Worm (Caenorhabditis elegans) whole organism, L4 larva: ENCODE measurements around the gene Y48G9A.11.
A peak's percentile ranks its signal among the peaks of the same experiment; 100 is the strongest.

Source experiments
- F37D6.2 ChIP-seq: sonication (generic microtip); optimal IDR thresholded peaks from 2 replicates; lab custom pipeline; 2016; ENCODE audit warnings: mild to moderate bottlenecking, missing genetic modification characterization, missing compliant biosample characterization
- T20F7.1 ChIP-seq: fragments of 200-800 bp; sonication (Bioruptor generic); optimal IDR thresholded peaks from 2 replicates; lab custom pipeline; 2018; ENCODE audit warnings: mild to moderate bottlenecking, missing genetic modification characterization, missing compliant biosample characterization
- ZK337.2 ChIP-seq: fragments of 200-800 bp; sonication (Bioruptor generic); IDR thresholded peaks from 2 replicates; pipeline ENCODE4 v1.3.6; 2022; ENCODE audit warnings: missing genetic modification reagents, missing genetic modification characterization, missing compliant biosample characterization
- aha-1 ChIP-seq: fragments of 150-350 bp; peaks from one replicate; lab custom pipeline; 2014; ENCODE audit warnings: missing biosample characterization, missing genetic modification characterization
- ama-1 ChIP-seq: fragments of 150-350 bp; optimal IDR thresholded peaks from 2 replicates; lab custom pipeline; 2014; ENCODE audit warnings: inconsistent platforms, mixed read lengths
- daf-16 ChIP-seq, 3 experiments: sonication (generic microtip); optimal IDR thresholded peaks; 2 replicates each; lab custom pipeline; 2016 to 2017; ENCODE audit warnings: missing genetic modification characterization in 3 of 3, missing genetic modification reagents in 3 of 3, mild to moderate bottlenecking in 2 of 3, missing compliant biosample characterization in 2 of 3, missing biosample characterization in 1 of 3, moderate library complexity in 1 of 3
- daf-19 ChIP-seq: fragments of 200-800 bp; sonication (Bioruptor generic); conservative IDR thresholded peaks from 2 replicates; pipeline ENCODE4 v1.3.6; 2022; ENCODE audit warnings: missing genetic modification characterization, missing compliant biosample characterization
- daf-8 ChIP-seq: fragments of 200-800 bp; sonication (Bioruptor generic); IDR thresholded peaks from 2 replicates; pipeline ENCODE4 v1.3.6; 2022; ENCODE audit warnings: missing genetic modification characterization, missing compliant biosample characterization
- dmd-6 ChIP-seq: fragments of 200-800 bp; sonication (Bioruptor generic); IDR thresholded peaks from 2 replicates; pipeline ENCODE4 v1.3.6; 2022; ENCODE audit warnings: missing genetic modification reagents, missing genetic modification characterization, missing compliant biosample characterization
- dmd-9 ChIP-seq: fragments of 200-800 bp; sonication (Bioruptor generic); IDR thresholded peaks from 2 replicates; pipeline ENCODE4 v1.3.6; 2022; ENCODE audit warnings: missing genetic modification reagents, missing genetic modification characterization, missing compliant biosample characterization
- dpl-1 ChIP-seq: fragments of 150-350 bp; optimal IDR thresholded peaks from 2 replicates; lab custom pipeline; 2014; ENCODE audit warnings: missing biosample characterization, missing genetic modification reagents, missing genetic modification characterization
- duxl-1 ChIP-seq: sonication (generic microtip); optimal IDR thresholded peaks from 2 replicates; lab custom pipeline; 2016; ENCODE audit warnings: mild to moderate bottlenecking, missing genetic modification characterization, moderate library complexity, missing compliant biosample characterization; ENCODE audit not compliant: poor library complexity
- dve-1 ChIP-seq: sonication (generic microtip); optimal IDR thresholded peaks from 2 replicates; lab custom pipeline; 2017; ENCODE audit warnings: antibody characterized with exemption, mild to moderate bottlenecking, missing genetic modification characterization, missing compliant biosample characterization; ENCODE audit not compliant: insufficient read depth
- egl-43 ChIP-seq: fragments of 200-800 bp; sonication (Bioruptor generic); IDR thresholded peaks from 2 replicates; pipeline ENCODE4 v1.3.6; 2022; ENCODE audit warnings: missing genetic modification reagents, missing genetic modification characterization, missing compliant biosample characterization
- fkh-10 ChIP-seq: fragments of 150-350 bp; optimal IDR thresholded peaks from 2 replicates; lab custom pipeline; 2014; ENCODE audit warnings: missing biosample characterization, missing genetic modification reagents, missing genetic modification characterization
- hif-1 ChIP-seq, 2 experiments: sonication (generic microtip); optimal IDR thresholded peaks; 2 replicates each; lab custom pipeline; 2016 to 2017; ENCODE audit warnings: missing compliant biosample characterization in 2 of 2, missing genetic modification characterization in 2 of 2, missing genetic modification reagents in 2 of 2, missing genotype in 2 of 2, mild to moderate bottlenecking in 1 of 2
- hlh-11 ChIP-seq: fragments of 200-800 bp; sonication (Bioruptor generic); optimal IDR thresholded peaks from 2 replicates; lab custom pipeline; 2018; ENCODE audit warnings: mild to moderate bottlenecking, missing genetic modification characterization, missing compliant biosample characterization
- hlh-30 ChIP-seq: sonication (generic microtip); optimal IDR thresholded peaks from 2 replicates; lab custom pipeline; 2017; ENCODE audit warnings: antibody characterized with exemption, mild to moderate bottlenecking, missing genetic modification characterization, missing compliant biosample characterization; ENCODE audit not compliant: insufficient read depth
- hmg-1.1 ChIP-seq: fragments of 200-800 bp; sonication (Bioruptor generic); IDR thresholded peaks from 2 replicates; pipeline ENCODE4 v1.3.6; 2022; ENCODE audit warnings: missing genetic modification reagents, missing genetic modification characterization, missing compliant biosample characterization
- jun-1 ChIP-seq: fragments of 150-350 bp; optimal IDR thresholded peaks from 2 replicates; lab custom pipeline; 2014; ENCODE audit warnings: missing biosample characterization, missing genetic modification reagents, missing genetic modification characterization
- lin-13 ChIP-seq: fragments of 150-350 bp; optimal IDR thresholded peaks from 2 replicates; lab custom pipeline; 2014; ENCODE audit warnings: missing biosample characterization, missing genetic modification reagents, missing genetic modification characterization
- lin-38 ChIP-seq: fragments of 200-800 bp; sonication (Bioruptor generic); IDR thresholded peaks from 2 replicates; pipeline ENCODE4 v1.3.6; 2022; ENCODE audit warnings: missing genetic modification reagents, missing genetic modification characterization, missing compliant biosample characterization
- lir-3 ChIP-seq: sonication (generic microtip); optimal IDR thresholded peaks from 2 replicates; lab custom pipeline; 2016; ENCODE audit warnings: mild to moderate bottlenecking, missing genetic modification characterization, missing compliant biosample characterization
- lsy-2 ChIP-seq, 2 experiments: fragments of 150-350 bp in 1 of 2; sonication (generic microtip) in 1 of 2; optimal IDR thresholded peaks; 2 replicates each; lab custom pipeline; 2014 to 2017; ENCODE audit warnings: missing biosample characterization in 2 of 2, missing genetic modification characterization in 2 of 2
- madf-5 ChIP-seq, 2 experiments: fragments of 200-800 bp; sonication (Bioruptor generic); IDR thresholded peaks; 2 replicates each; pipeline ENCODE4 v1.3.6; 2022; ENCODE audit warnings: missing compliant biosample characterization in 2 of 2, missing genetic modification characterization in 2 of 2
- mdl-1 ChIP-seq, 2 experiments: fragments of 150-350 bp in 1 of 2; sonication (generic microtip) in 1 of 2; optimal IDR thresholded peaks; 2 replicates each; lab custom pipeline; 2014 to 2017; ENCODE audit warnings: missing biosample characterization in 2 of 2, missing genetic modification characterization in 2 of 2
- mep-1 ChIP-seq: fragments of 150-350 bp; sonication (generic microtip); optimal IDR thresholded peaks from 3 replicates; lab custom pipeline; 2014; ENCODE audit warnings: missing biosample characterization, missing genetic modification characterization
- mes-2 ChIP-seq: sonication (generic microtip); optimal IDR thresholded peaks from 2 replicates; lab custom pipeline; 2016; ENCODE audit warnings: missing genotype, mild to moderate bottlenecking, missing genetic modification characterization, missing compliant biosample characterization; ENCODE audit not compliant: poor library complexity, severe bottlenecking
- mxl-3 ChIP-seq: fragments of 200-800 bp; sonication (Bioruptor generic); optimal IDR thresholded peaks from 2 replicates; lab custom pipeline; 2018; ENCODE audit warnings: mild to moderate bottlenecking, missing genetic modification characterization, missing compliant biosample characterization
- nhr-111 ChIP-seq: fragments of 200-800 bp; sonication (Bioruptor generic); optimal IDR thresholded peaks from 2 replicates; lab custom pipeline; 2018; ENCODE audit warnings: mild to moderate bottlenecking, missing genetic modification characterization, missing compliant biosample characterization
- nhr-25 ChIP-seq: sonication (generic microtip); optimal IDR thresholded peaks from 2 replicates; lab custom pipeline; 2017; ENCODE audit warnings: missing genetic modification characterization, mild to moderate bottlenecking, missing compliant biosample characterization, antibody characterized with exemption, moderate library complexity, borderline replicate concordance; ENCODE audit not compliant: insufficient read depth
- nhr-28 ChIP-seq: fragments of 150-350 bp; optimal IDR thresholded peaks from 2 replicates; lab custom pipeline; 2014; ENCODE audit warnings: missing biosample characterization, missing genetic modification characterization
- nhr-41 ChIP-seq: fragments of 200-800 bp; sonication (Bioruptor generic); IDR thresholded peaks from 2 replicates; pipeline ENCODE4 v1.3.6; 2022; ENCODE audit warnings: missing genetic modification reagents, missing genetic modification characterization, missing compliant biosample characterization
- nhr-6 ChIP-seq: fragments of 150-350 bp; optimal IDR thresholded peaks from 2 replicates; lab custom pipeline; 2014; ENCODE audit warnings: missing biosample characterization, missing genetic modification characterization
- nhr-76 ChIP-seq: fragments of 150-350 bp; optimal IDR thresholded peaks from 2 replicates; lab custom pipeline; 2014; ENCODE audit warnings: missing biosample characterization, missing genetic modification characterization
- nhr-77 ChIP-seq: fragments of 150-350 bp; optimal IDR thresholded peaks from 2 replicates; lab custom pipeline; 2014; ENCODE audit warnings: missing biosample characterization, missing genetic modification characterization
- pha-4 ChIP-seq, 2 experiments: fragments of 150-350 bp in 1 of 2; fragments of 200-800 bp in 1 of 2; sonication (Bioruptor generic) in 1 of 2; IDR thresholded peaks in 1 of 2; optimal IDR thresholded peaks in 1 of 2; 2 replicates each; pipeline versions ENCODE4 v1.3.6 to Lab custom; 2014 to 2022; ENCODE audit warnings: missing genetic modification characterization in 2 of 2, missing genetic modification reagents in 2 of 2, missing biosample characterization in 1 of 2, missing compliant biosample characterization in 1 of 2
- php-3 ChIP-seq: fragments of 200-800 bp; sonication (Bioruptor generic); IDR thresholded peaks from 2 replicates; pipeline ENCODE4 v1.3.6; 2022; ENCODE audit warnings: missing genetic modification reagents, missing genetic modification characterization, missing compliant biosample characterization
- pqm-1 ChIP-seq: sonication (generic microtip); optimal IDR thresholded peaks from 2 replicates; lab custom pipeline; 2017; ENCODE audit warnings: missing biosample characterization, missing genetic modification characterization
- set-16 ChIP-seq: fragments of 200-800 bp; sonication (Bioruptor generic); IDR thresholded peaks from 2 replicates; pipeline ENCODE4 v1.3.6; 2022; ENCODE audit warnings: missing genetic modification reagents, missing genetic modification characterization, missing compliant biosample characterization
- snpc-4 ChIP-seq: fragments of 150-350 bp; optimal IDR thresholded peaks from 2 replicates; lab custom pipeline; 2014; ENCODE audit warnings: missing biosample characterization, missing genetic modification characterization
- tag-97 ChIP-seq: fragments of 200-800 bp; sonication (Bioruptor generic); IDR thresholded peaks from 2 replicates; pipeline ENCODE4 v1.3.6; 2022; ENCODE audit warnings: missing genetic modification characterization, missing compliant biosample characterization
- tra-1 ChIP-seq: fragments of 200-800 bp; sonication (Bioruptor generic); IDR thresholded peaks from 2 replicates; pipeline ENCODE4 v1.3.6; 2022; ENCODE audit warnings: missing genetic modification reagents, missing genetic modification characterization, missing compliant biosample characterization
- unc-62 ChIP-seq, 3 experiments: fragments of 150-350 bp in 1 of 3; sonication (generic microtip); optimal IDR thresholded peaks in 2 of 3; peaks in 1 of 3; 1 replicate in 1 of 3; 2 replicates in 2 of 3; lab custom pipeline; 2014 to 2017; ENCODE audit warnings: missing biosample characterization in 3 of 3, missing genetic modification characterization in 3 of 3, missing genetic modification reagents in 3 of 3, missing genotype in 1 of 3
- zag-1 ChIP-seq: fragments of 150-350 bp; optimal IDR thresholded peaks from 2 replicates; lab custom pipeline; 2014; ENCODE audit warnings: missing biosample characterization, missing genetic modification characterization
- zip-2 ChIP-seq: fragments of 150-350 bp; optimal IDR thresholded peaks from 2 replicates; lab custom pipeline; 2014; ENCODE audit warnings: missing biosample characterization, missing genetic modification characterization

Y48G9A.11 gene

ce11 chrIII:2090695-2091094 is 26.0 kb downstream of the Y48G9A.11 start:
- peak; percentile 77 for TF ChIP-seq hlh-11
- no peak for TF ChIP-seq ama-1
- TF ChIP-seq pha-4 (GFP tag; IDR thresholded peaks at IDR 0.05; lab: Robert Waterston, UW): no peak
- TF ChIP-seq pha-4 (tag; optimal IDR thresholded peaks at IDR 0.05; lab: Kevin White, UChicago): peak; percentile 94
- peak; percentile 93 for TF ChIP-seq nhr-28 (tag; lab: Kevin White, UChicago)
- peak; percentile 89 for TF ChIP-seq hlh-30 (tag; lab: Kevin White, UChicago)
- no peak for TF ChIP-seq daf-19 (GFP tag; lab: Robert Waterston, UW)
- no peak for TF ChIP-seq ZK337.2 (GFP tag; lab: Robert Waterston, UW)
- peak in 1 of 2 experiments; percentile 83 for TF ChIP-seq lsy-2 (tag; optimal IDR thresholded peaks at IDR 0.05; lab: Kevin White, UChicago)
- TF ChIP-seq mxl-3 (GFP tag; lab: Kevin White, UChicago): no peak
- no peak for TF ChIP-seq nhr-41 (GFP tag; lab: Robert Waterston, UW)
- TF ChIP-seq nhr-76 (tag; lab: Kevin White, UChicago): peak; percentile 39
- TF ChIP-seq aha-1 (tag; lab: Kevin White, UChicago): peak; percentile 2
- TF ChIP-seq tra-1 (GFP tag; lab: Robert Waterston, UW): no peak
- TF ChIP-seq nhr-6: peak; percentile 81
- peak; percentile 96 for TF ChIP-seq dve-1
- peak in 1 of 2 experiments; percentile 17 for TF ChIP-seq hif-1 (tag; optimal IDR thresholded peaks at IDR 0.05; lab: Kevin White, UChicago)
- TF ChIP-seq tag-97 (GFP tag; lab: Robert Waterston, UW): no peak
- no peak for TF ChIP-seq F37D6.2 (tag; lab: Kevin White, UChicago)
- 0 out of 2 replicates have a peak, but pooled peaks have one; percentile 62 for TF ChIP-seq dmd-9 (GFP tag; lab: Robert Waterston, UW)
- TF ChIP-seq unc-62 (GFP tag; optimal IDR thresholded peaks at IDR 0.05 in 1 of 2; lab: Kevin White, UChicago): peak in 1 of 2 experiments; percentile 26
- TF ChIP-seq unc-62 (tag; optimal IDR thresholded peaks at IDR 0.05; lab: Kevin White, UChicago): no peak
- peak; percentile 72 for TF ChIP-seq duxl-1 (tag; lab: Kevin White, UChicago)
- peak; percentile 66 for TF ChIP-seq dmd-6
- peak; percentile 45 for TF ChIP-seq jun-1 (tag; lab: Kevin White, UChicago)
- TF ChIP-seq zip-2: no peak
- no peak for TF ChIP-seq T20F7.1 (GFP tag; lab: Kevin White, UChicago)
- TF ChIP-seq lin-13 (GFP tag; lab: Kevin White, UChicago): peak; percentile 71
- peak; percentile 83 for TF ChIP-seq mep-1
- TF ChIP-seq daf-8 (GFP tag; lab: Robert Waterston, UW): no peak
- peak; percentile 19; the same call in 1 of the 2 replicates for TF ChIP-seq php-3 (GFP tag; lab: Robert Waterston, UW)
- no peak for TF ChIP-seq snpc-4 (tag; lab: Kevin White, UChicago)
- no peak for TF ChIP-seq daf-16 (GFP tag; optimal IDR thresholded peaks at IDR 0.05; lab: Kevin White, UChicago)
- peak; percentile 89 for TF ChIP-seq daf-16 (tag; optimal IDR thresholded peaks at IDR 0.05; lab: Kevin White, UChicago)
- TF ChIP-seq egl-43 (GFP tag; lab: Robert Waterston, UW): no peak
- TF ChIP-seq nhr-77 (tag; lab: Kevin White, UChicago): peak; percentile 42
- TF ChIP-seq hmg-1.1 (GFP tag; lab: Robert Waterston, UW): peak; percentile 43
- TF ChIP-seq madf-5 (GFP tag; IDR thresholded peaks at IDR 0.05; lab: Robert Waterston, UW): no peak
- TF ChIP-seq set-16 (GFP tag; lab: Robert Waterston, UW): no peak
- TF ChIP-seq pqm-1 (tag; lab: Kevin White, UChicago): no peak
- no peak for TF ChIP-seq zag-1
- TF ChIP-seq nhr-111 (GFP tag; lab: Kevin White, UChicago): no peak
- peak; percentile 5 for TF ChIP-seq dpl-1 (GFP tag; lab: Kevin White, UChicago)
- no peak for TF ChIP-seq lir-3 (tag; lab: Kevin White, UChicago)
- peak; percentile 68 for TF ChIP-seq mes-2 (tag; lab: Kevin White, UChicago)
- TF ChIP-seq mdl-1 (tag; optimal IDR thresholded peaks at IDR 0.05; lab: Kevin White, UChicago): peak in 1 of 2 experiments; percentile 66
- peak; percentile 36 for TF ChIP-seq lin-38 (GFP tag; lab: Robert Waterston, UW)
- TF ChIP-seq nhr-25 (tag; lab: Kevin White, UChicago): peak; percentile 3
- no peak for TF ChIP-seq fkh-10 (GFP tag; lab: Kevin White, UChicago)
